Worm (Caenorhabditis elegans): ENCODE results near the gene K07B1.7.

- TF ChIP-seq W03F9.2 (tag; optimal IDR thresholded peaks at IDR 0.05), result no peak
- no peak for TF ChIP-seq him-1 (tag; optimal IDR thresholded peaks at IDR 0.05)
These were observed 9.6 kb upstream of the K07B1.7 start, which contains the start of gene ttr-49 for ce11 chrV:9356345-9356744.

Measured in whole organism, L4/young adult.